Fruit fly (Drosophila melanogaster): ENCODE data around the gene CG32984.

DNA sequence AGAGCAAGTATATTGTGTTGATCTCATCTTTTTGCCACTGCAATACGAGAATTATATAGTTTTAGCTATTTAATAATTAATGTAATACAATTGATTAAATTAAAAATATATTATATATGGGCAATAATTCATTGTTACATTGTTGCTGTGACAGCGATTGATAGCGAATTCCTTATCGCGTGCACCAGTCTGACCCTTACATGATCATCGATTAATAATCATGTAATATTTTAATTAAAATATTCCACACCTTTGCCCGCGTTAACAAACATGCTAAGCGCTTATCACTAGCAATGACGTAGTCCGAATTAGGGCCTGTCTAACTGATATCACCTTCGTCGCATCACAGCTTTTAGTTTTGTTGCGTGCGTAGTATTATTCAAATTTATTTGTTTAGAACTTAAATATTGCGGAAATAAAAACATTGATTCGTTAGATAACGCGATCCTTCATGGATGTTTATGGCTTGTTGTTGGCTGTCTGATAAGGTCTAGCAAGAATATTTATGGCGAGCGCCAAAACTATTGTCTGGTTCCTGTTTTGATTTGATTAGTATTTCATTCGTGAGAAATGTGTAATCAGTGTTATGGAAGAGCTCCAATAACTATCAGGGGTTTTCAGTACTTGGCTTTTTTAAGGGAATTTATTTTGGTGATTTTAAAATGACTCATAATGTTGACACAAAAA lies 22.6 kb downstream of the CG32984 start:
- no peak for TF ChIP-seq acj6 (GFP tag; optimal IDR thresholded peaks at IDR 0.05)
- TF ChIP-seq CG10669 (GFP tag; optimal IDR thresholded peaks at IDR 0.05) = no peak
- TF ChIP-seq CG6854 (GFP tag; optimal IDR thresholded peaks at IDR 0.05) = no peak
- TF ChIP-seq Sox102F (GFP tag; optimal IDR thresholded peaks at IDR 0.05) = no peak
- no peak for TF ChIP-seq Hr4 (GFP tag; optimal IDR thresholded peaks at IDR 0.05)
- TF ChIP-seq cyc (GFP tag; optimal IDR thresholded peaks at IDR 0.05) = no peak
- TF ChIP-seq Lpt (GFP tag; optimal IDR thresholded peaks at IDR 0.05) = no peak
- no peak for TF ChIP-seq Blimp-1 (GFP tag; optimal IDR thresholded peaks at IDR 0.05)
- TF ChIP-seq CG8632 (GFP tag; optimal IDR thresholded peaks at IDR 0.05) = no peak
- no peak for TF ChIP-seq spab (GFP tag; optimal IDR thresholded peaks at IDR 0.05)
- no peak for TF ChIP-seq vri (GFP tag; optimal IDR thresholded peaks at IDR 0.05)
- TF ChIP-seq achi (GFP tag; optimal IDR thresholded peaks at IDR 0.05) = no peak
- TF ChIP-seq CG34406 (GFP tag; optimal IDR thresholded peaks at IDR 0.05) = no peak
- TF ChIP-seq Smox (GFP tag; optimal IDR thresholded peaks at IDR 0.05) = no peak
